Fruit fly (Drosophila melanogaster) whole organism, embryonic: ENCODE results near the gene CG10804.
A peak's percentile ranks its signal among the peaks of the same experiment; 100 is the strongest.

Experiments used
- CG10209 ChIP-seq: fragments of 200-800 bp; sonication (Bioruptor generic); optimal IDR thresholded peaks from 3 replicates; lab custom pipeline; 2017; ENCODE audit warnings: missing biosample characterization, mild to moderate bottlenecking, missing genetic modification characterization, missing genetic modification reagents
- CG11398 ChIP-seq: fragments of 200-800 bp; sonication (Bioruptor generic); optimal IDR thresholded peaks from 2 replicates; lab custom pipeline; 2016; ENCODE audit warnings: missing biosample characterization, missing genetic modification characterization
- CG11696 ChIP-seq: fragments of 200-800 bp; sonication (Bioruptor generic); IDR thresholded peaks from 2 replicates; pipeline ENCODE4 v1.3.6; 2022; ENCODE audit warnings: missing biosample characterization, missing genetic modification characterization
- CG12659 ChIP-seq: fragments of 200-800 bp; sonication (Bioruptor generic); optimal IDR thresholded peaks from 3 replicates; lab custom pipeline; 2017; ENCODE audit warnings: mild to moderate bottlenecking, missing biosample characterization, missing genetic modification reagents, missing genetic modification characterization
- CG13424 ChIP-seq: fragments of 200-800 bp; sonication (Bioruptor generic); optimal IDR thresholded peaks from 2 replicates; lab custom pipeline; 2019; ENCODE audit warnings: missing biosample characterization, mild to moderate bottlenecking, missing genetic modification characterization, moderate library complexity
- CG15514 ChIP-seq: fragments of 200-800 bp; sonication (Bioruptor generic); optimal IDR thresholded peaks from 3 replicates; lab custom pipeline; 2017; ENCODE audit warnings: missing biosample characterization, missing genetic modification characterization, mild to moderate bottlenecking, moderate library complexity, missing genetic modification reagents
- CG1603 ChIP-seq: fragments of 200-800 bp; sonication (Bioruptor generic); optimal IDR thresholded peaks from 2 replicates; lab custom pipeline; 2019; ENCODE audit warnings: missing biosample characterization, mild to moderate bottlenecking, missing genetic modification characterization, moderate library complexity
- CG16815 ChIP-seq: fragments of 200-800 bp; sonication (Bioruptor generic); optimal IDR thresholded peaks from 3 replicates; lab custom pipeline; 2017; ENCODE audit warnings: missing biosample characterization, mild to moderate bottlenecking, missing genetic modification characterization
- CG16863 ChIP-seq: fragments of 200-800 bp; sonication (Bioruptor generic); optimal IDR thresholded peaks from 3 replicates; lab custom pipeline; 2016; ENCODE audit warnings: missing biosample characterization, missing genetic modification characterization
- CG17568 ChIP-seq: fragments of 200-800 bp; sonication (Bioruptor generic); optimal IDR thresholded peaks from 2 replicates; lab custom pipeline; 2018; ENCODE audit warnings: missing biosample characterization, mild to moderate bottlenecking, missing genetic modification characterization, moderate library complexity
- CG31441 ChIP-seq: fragments of 200-800 bp; sonication (Bioruptor generic); IDR thresholded peaks from 2 replicates; pipeline ENCODE4 v1.3.6; 2022; ENCODE audit warnings: missing biosample characterization, missing genetic modification characterization
- CG3281 ChIP-seq: fragments of 200-800 bp; sonication (Bioruptor generic); optimal IDR thresholded peaks from 3 replicates; lab custom pipeline; 2017; ENCODE audit warnings: missing biosample characterization, mild to moderate bottlenecking, missing genetic modification characterization
- CG34422 ChIP-seq: fragments of 200-800 bp; sonication (Bioruptor generic); IDR thresholded peaks from 3 replicates; pipeline ENCODE4 v1.3.6; 2022; ENCODE audit warnings: missing biosample characterization, missing genetic modification characterization
- CG4282 ChIP-seq: fragments of 200-800 bp; sonication (Bioruptor generic); optimal IDR thresholded peaks from 2 replicates; lab custom pipeline; 2016; ENCODE audit warnings: missing biosample characterization, missing genetic modification characterization
- CG8944 ChIP-seq: fragments of 200-800 bp; sonication (Bioruptor generic); optimal IDR thresholded peaks from 3 replicates; lab custom pipeline; 2016; ENCODE audit warnings: missing biosample characterization, missing genetic modification characterization
- CG9797 ChIP-seq: fragments of 200-800 bp; sonication (Bioruptor generic); optimal IDR thresholded peaks from 3 replicates; lab custom pipeline; 2018; ENCODE audit warnings: missing biosample characterization, mild to moderate bottlenecking, missing genetic modification characterization
- D19A ChIP-seq: fragments of 200-800 bp; optimal IDR thresholded peaks from 3 replicates; lab custom pipeline; 2019; ENCODE audit warnings: missing biosample characterization, mild to moderate bottlenecking, missing genetic modification characterization, moderate library complexity
- Dfd ChIP-seq, 2 experiments: fragments of >200 bp; optimal IDR thresholded peaks; 2 replicates each; lab custom pipeline; 2017; ENCODE audit warnings: missing biosample characterization in 2 of 2, missing genetic modification characterization in 2 of 2
- Dref ChIP-seq: fragments of 200-800 bp; sonication (Bioruptor generic); IDR thresholded peaks from 2 replicates; pipeline ENCODE4 v1.3.6; 2022; ENCODE audit warnings: missing biosample characterization, missing genetic modification characterization
- GATAe ChIP-seq: fragments of 200-800 bp; sonication (Bioruptor generic); conservative IDR thresholded peaks from 2 replicates; pipeline ENCODE4 v1.3.6; 2022; ENCODE audit warnings: missing biosample characterization, missing genetic modification characterization
- HLH54F ChIP-seq: fragments of 200-800 bp; sonication (Bioruptor generic); optimal IDR thresholded peaks from 3 replicates; lab custom pipeline; 2016; ENCODE audit warnings: missing biosample characterization, missing genetic modification characterization
- Lim3 ChIP-seq: fragments of 200-800 bp; sonication (Bioruptor generic); IDR thresholded peaks from 2 replicates; pipeline ENCODE4 v1.3.6; 2022; ENCODE audit warnings: missing biosample characterization, missing genetic modification characterization
- Lpt ChIP-seq: fragments of >200 bp; optimal IDR thresholded peaks from 2 replicates; lab custom pipeline; 2018; ENCODE audit warnings: missing biosample characterization, missing genetic modification characterization
- MBD-R2 ChIP-seq: fragments of 200-800 bp; sonication (Bioruptor generic); IDR thresholded peaks from 2 replicates; pipeline ENCODE4 v1.3.6; 2022; ENCODE audit warnings: missing biosample characterization, missing genetic modification characterization
- NK7.1 ChIP-seq: fragments of 200-800 bp; sonication (Bioruptor generic); optimal IDR thresholded peaks from 3 replicates; lab custom pipeline; 2016; ENCODE audit warnings: missing biosample characterization, missing genetic modification characterization
- Nf-YA ChIP-seq: fragments of 200-800 bp; sonication (Bioruptor generic); IDR thresholded peaks from 2 replicates; pipeline ENCODE4 v1.3.6; 2022; ENCODE audit warnings: missing biosample characterization, missing genetic modification characterization
- Nf-YB ChIP-seq: fragments of 200-800 bp; sonication (Bioruptor generic); optimal IDR thresholded peaks from 3 replicates; lab custom pipeline; 2019; ENCODE audit warnings: missing biosample characterization, mild to moderate bottlenecking, missing genetic modification characterization, moderate library complexity
- Nf-YC ChIP-seq: fragments of 200-800 bp; optimal IDR thresholded peaks from 3 replicates; lab custom pipeline; 2019; ENCODE audit warnings: missing biosample characterization, mild to moderate bottlenecking, missing genetic modification characterization, moderate library complexity
- NfI ChIP-seq: fragments of 200-800 bp; sonication (Bioruptor generic); optimal IDR thresholded peaks from 3 replicates; lab custom pipeline; 2018; ENCODE audit warnings: missing biosample characterization, mild to moderate bottlenecking, missing genetic modification characterization, moderate library complexity
- TFAM ChIP-seq: fragments of 200-800 bp; sonication (Bioruptor generic); optimal IDR thresholded peaks from 2 replicates; lab custom pipeline; 2017; ENCODE audit warnings: missing biosample characterization, missing genetic modification characterization, inconsistent platforms
- az2 ChIP-seq: fragments of 200-800 bp; sonication (Bioruptor generic); optimal IDR thresholded peaks from 3 replicates; lab custom pipeline; 2016; ENCODE audit warnings: missing biosample characterization, missing genetic modification characterization
- bigmax ChIP-seq: fragments of 200-800 bp; sonication (Bioruptor generic); optimal IDR thresholded peaks from 2 replicates; lab custom pipeline; 2018; ENCODE audit warnings: missing biosample characterization, mild to moderate bottlenecking, missing genetic modification characterization
- chif ChIP-seq, 2 experiments: fragments of 200-800 bp; sonication (Bioruptor generic); optimal IDR thresholded peaks; 3 replicates each; lab custom pipeline; 2016; ENCODE audit warnings: missing biosample characterization in 2 of 2, missing genetic modification characterization in 2 of 2
- crol ChIP-seq: fragments of 200-800 bp; sonication (Bioruptor generic); IDR thresholded peaks from 2 replicates; pipeline ENCODE4 v1.3.6; 2022; ENCODE audit warnings: missing biosample characterization, missing genetic modification characterization
- da ChIP-seq: fragments of 200-800 bp; sonication (Bioruptor generic); optimal IDR thresholded peaks from 2 replicates; lab custom pipeline; 2016; ENCODE audit warnings: missing biosample characterization, missing genetic modification characterization
- dmrt11E ChIP-seq: fragments of 200-800 bp; sonication (Bioruptor generic); optimal IDR thresholded peaks from 3 replicates; lab custom pipeline; 2018; ENCODE audit warnings: missing biosample characterization, mild to moderate bottlenecking, missing genetic modification characterization, moderate library complexity
- dmrt99B ChIP-seq: fragments of 200-800 bp; sonication (Bioruptor generic); optimal IDR thresholded peaks from 2 replicates; lab custom pipeline; 2018; ENCODE audit warnings: missing biosample characterization, mild to moderate bottlenecking, missing genetic modification characterization, moderate library complexity
- fd102C ChIP-seq: fragments of 200-800 bp; sonication (Bioruptor generic); optimal IDR thresholded peaks from 2 replicates; lab custom pipeline; 2018; ENCODE audit warnings: missing biosample characterization, mild to moderate bottlenecking, missing genetic modification characterization, moderate library complexity
- grau ChIP-seq: fragments of 200-800 bp; optimal IDR thresholded peaks from 3 replicates; lab custom pipeline; 2019; ENCODE audit warnings: missing biosample characterization, mild to moderate bottlenecking, missing genetic modification characterization, moderate library complexity
- gsb-n ChIP-seq: fragments of 200-800 bp; sonication (Bioruptor generic); optimal IDR thresholded peaks from 3 replicates; lab custom pipeline; 2018; ENCODE audit warnings: missing biosample characterization, mild to moderate bottlenecking, missing genetic modification characterization
- hb ChIP-seq: fragments of 200-800 bp; sonication (Bioruptor generic); IDR thresholded peaks from 3 replicates; pipeline ENCODE4 v1.3.6; 2022; ENCODE audit warnings: missing biosample characterization, missing genetic modification characterization; ENCODE audit not compliant: partially characterized antibody
- knrl ChIP-seq: fragments of 200-800 bp; sonication (Bioruptor generic); IDR thresholded peaks from 3 replicates; pipeline ENCODE4 v1.3.6; 2022; ENCODE audit warnings: missing biosample characterization, missing genetic modification characterization; ENCODE audit not compliant: partially characterized antibody
- lab ChIP-seq: fragments of 200-800 bp; sonication (Bioruptor generic); optimal IDR thresholded peaks from 3 replicates; lab custom pipeline; 2017; ENCODE audit warnings: missing biosample characterization, missing genetic modification characterization, mild to moderate bottlenecking, moderate library complexity, missing genetic modification reagents
- lmd ChIP-seq: fragments of 200-800 bp; sonication (Bioruptor generic); IDR thresholded peaks from 2 replicates; pipeline ENCODE4 v1.3.6; 2022; ENCODE audit warnings: missing biosample characterization, missing genetic modification characterization
- maf-S ChIP-seq: fragments of 200-800 bp; sonication (Bioruptor generic); optimal IDR thresholded peaks from 2 replicates; lab custom pipeline; 2016; ENCODE audit warnings: missing biosample characterization, missing genetic modification characterization
- pb ChIP-seq: fragments of 200-800 bp; sonication (Bioruptor generic); optimal IDR thresholded peaks from 3 replicates; lab custom pipeline; 2016; ENCODE audit warnings: missing biosample characterization, missing genetic modification characterization
- pum ChIP-seq: fragments of 200-800 bp; sonication (Bioruptor generic); optimal IDR thresholded peaks from 2 replicates; lab custom pipeline; 2016; ENCODE audit warnings: missing biosample characterization, missing genetic modification characterization
- sqz ChIP-seq: fragments of 200-800 bp; sonication (Bioruptor generic); optimal IDR thresholded peaks from 3 replicates; lab custom pipeline; 2018; ENCODE audit warnings: missing biosample characterization, mild to moderate bottlenecking, missing genetic modification characterization
- twi ChIP-seq: fragments of 200-800 bp; optimal IDR thresholded peaks from 2 replicates; lab custom pipeline; 2019; ENCODE audit warnings: missing biosample characterization, mild to moderate bottlenecking, missing genetic modification characterization, moderate library complexity
- zfh1 ChIP-seq: fragments of 200-800 bp; sonication (Bioruptor generic); IDR thresholded peaks from 3 replicates; pipeline ENCODE4 v1.3.6; 2022; ENCODE audit warnings: missing biosample characterization, missing genetic modification characterization
- zfh2 ChIP-seq: fragments of 200-800 bp; sonication (Bioruptor generic); optimal IDR thresholded peaks from 2 replicates; lab custom pipeline; 2016; ENCODE audit warnings: missing biosample characterization, missing genetic modification characterization

Gene CG10804

dm6 chrX:3427614-3427965 is 54.5 kb downstream of the CG10804 start:
- TF ChIP-seq maf-S (GFP tag; lab: Kevin White, UChicago) (peak; percentile 80), NfI (GFP tag; lab: Kevin White, UChicago) (peak; percentile 40), NK7.1 (GFP tag; lab: Kevin White, UChicago) (peak; percentile 17), sqz (GFP tag; lab: Kevin White, UChicago) (no peak), CG12659 (peak; percentile 51), MBD-R2 (peak; percentile 12; the same call in 1 of the 2 replicates), az2 (GFP tag; lab: Kevin White, UChicago) (peak; percentile 86), CG10209 (GFP tag; lab: Kevin White, UChicago) (peak; percentile 58), Nf-YB (peak; percentile 65), CG16863 (peak; percentile 76), CG31441 (GFP tag; lab: Robert Waterston, UW) (peak; percentile 74), CG11696 (GFP tag; lab: Robert Waterston, UW) (no peak), crol (no peak), D19A (tag; lab: Kevin White, UChicago) (peak; percentile 43), pb (GFP tag; lab: Kevin White, UChicago) (peak; percentile 16), chif (GFP tag; optimal IDR thresholded peaks at IDR 0.05; lab: Kevin White, UChicago) (peak; percentile 85 to 91), Lpt (GFP tag; lab: Kevin White, UChicago) (no peak), CG8944 (GFP tag; lab: Kevin White, UChicago) (peak; percentile 82), hb (GFP tag; lab: Robert Waterston, UW) (no peak), CG34422 (GFP tag; lab: Robert Waterston, UW) (0 out of 3 replicates have a peak, but pooled peaks have one; percentile 19), CG17568 (GFP tag; lab: Kevin White, UChicago) (peak; percentile 52), Dref (GFP tag; lab: Robert Waterston, UW) (no peak), dmrt11E (peak; percentile 96), gsb-n (peak; percentile 87), CG4282 (GFP tag; lab: Kevin White, UChicago) (peak; percentile 36), da (GFP tag; lab: Kevin White, UChicago) (peak; percentile 29), Nf-YA (GFP tag; lab: Robert Waterston, UW) (no peak), CG3281 (GFP tag; lab: Kevin White, UChicago) (no peak), fd102C (peak; percentile 97), CG15514 (GFP tag; lab: Kevin White, UChicago) (no peak), Lim3 (GFP tag; lab: Robert Waterston, UW) (no peak), zfh2 (GFP tag; lab: Kevin White, UChicago) (peak; percentile 52), twi (tag; lab: Kevin White, UChicago) (peak; percentile 70), bigmax (no peak), HLH54F (GFP tag; lab: Kevin White, UChicago) (peak; percentile 26), CG16815 (GFP tag; lab: Kevin White, UChicago) (peak; percentile 87), CG1603 (tag; lab: Kevin White, UChicago) (peak; percentile 79), TFAM (no peak), Nf-YC (tag; lab: Kevin White, UChicago) (no peak), zfh1 (GFP tag; lab: Robert Waterston, UW) (peak; percentile 86), lmd (GFP tag; lab: Robert Waterston, UW) (peak; percentile 72), pum (GFP tag; lab: Kevin White, UChicago) (peak; percentile 76), CG13424 (tag; lab: Kevin White, UChicago) (peak; percentile 29), dmrt99B (tag; lab: Kevin White, UChicago) (peak; percentile 73), lab (GFP tag; lab: Kevin White, UChicago) (peak; percentile 38), CG9797 (GFP tag; lab: Kevin White, UChicago) (no peak), grau (tag; lab: Kevin White, UChicago) (peak; percentile 84), knrl (no peak), GATAe (no peak), Dfd (GFP tag; optimal IDR thresholded peaks at IDR 0.05; lab: Kevin White, UChicago) (no peak), CG11398 (GFP tag; lab: Kevin White, UChicago) (peak; percentile 10)
